Fruit fly (Drosophila melanogaster) Kc167 (cell line): Measurements from ENCODE around the gene jp.

ENCODE experiments used
- h ChIP-seq: fragments of >200 bp; optimal IDR thresholded peaks from 3 replicates; lab custom pipeline; 2018; ENCODE audit warnings: missing external identifiers
- psq ChIP-seq: fragments of >200 bp; optimal IDR thresholded peaks from 2 replicates; lab custom pipeline; 2017; ENCODE audit warnings: missing external identifiers
- ttk ChIP-seq: sonication (Bioruptor generic); optimal IDR thresholded peaks from 2 replicates; lab custom pipeline; 2017; ENCODE audit warnings: missing external identifiers

dm6 chr2L:9506535-9507036, 60.0 kb downstream of the jp start:
- no peak for TF ChIP-seq h (lab: Kevin White, UChicago)
- no peak for TF ChIP-seq psq (lab: Kevin White, UChicago)
- TF ChIP-seq ttk (lab: Kevin White, UChicago) = no peak
